Worm (Caenorhabditis elegans) whole organism, young adult: ENCODE measurements around the gene F22E12.3.

Source experiments
- B0035.1 ChIP-seq: sonication (generic microtip); optimal IDR thresholded peaks from 2 replicates; lab custom pipeline; 2016; ENCODE audit warnings: missing genetic modification characterization, mild to moderate bottlenecking, missing compliant biosample characterization, missing genotype, missing genetic modification reagents
- B0261.1 ChIP-seq: sonication (generic microtip); optimal IDR thresholded peaks from 2 replicates; lab custom pipeline; 2016; ENCODE audit warnings: mild to moderate bottlenecking, missing genetic modification characterization, moderate library complexity, missing compliant biosample characterization
- F10E7.11 ChIP-seq: sonication (generic microtip); optimal IDR thresholded peaks from 2 replicates; lab custom pipeline; 2017; ENCODE audit warnings: mild to moderate bottlenecking, missing genetic modification characterization, moderate library complexity, missing compliant biosample characterization
- F22D6.2 ChIP-seq: sonication (generic microtip); optimal IDR thresholded peaks from 2 replicates; lab custom pipeline; 2016; ENCODE audit warnings: mild to moderate bottlenecking, missing genetic modification characterization, missing compliant biosample characterization
- F23B12.7 ChIP-seq: sonication (generic microtip); optimal IDR thresholded peaks from 2 replicates; lab custom pipeline; 2017; ENCODE audit warnings: missing genetic modification characterization, mild to moderate bottlenecking, missing compliant biosample characterization, antibody characterized with exemption, moderate library complexity; ENCODE audit not compliant: insufficient read depth
- F37B4.10 ChIP-seq: fragments of 200-800 bp; sonication (Bioruptor generic); IDR thresholded peaks from 2 replicates; pipeline ENCODE4 v1.3.6; 2022; ENCODE audit warnings: missing genetic modification characterization, missing compliant biosample characterization
- T26A5.8 ChIP-seq: sonication (generic microtip); optimal IDR thresholded peaks from 2 replicates; lab custom pipeline; 2016; ENCODE audit warnings: missing genetic modification characterization, missing compliant biosample characterization
- akir-1 ChIP-seq: fragments of 200-800 bp; sonication (Bioruptor generic); optimal IDR thresholded peaks from 2 replicates; lab custom pipeline; 2018; ENCODE audit warnings: mild to moderate bottlenecking, missing genetic modification characterization, moderate library complexity, missing compliant biosample characterization
- atf-7 ChIP-seq: sonication (generic microtip); optimal IDR thresholded peaks from 2 replicates; lab custom pipeline; 2017; ENCODE audit warnings: mild to moderate bottlenecking, missing genetic modification characterization, missing compliant biosample characterization
- athp-1 ChIP-seq: sonication (generic microtip); optimal IDR thresholded peaks from 2 replicates; lab custom pipeline; 2017; ENCODE audit warnings: mild to moderate bottlenecking, missing genetic modification characterization, missing compliant biosample characterization
- attf-5 ChIP-seq: fragments of 200-800 bp; sonication (Bioruptor generic); optimal IDR thresholded peaks from 2 replicates; lab custom pipeline; 2018; ENCODE audit warnings: mild to moderate bottlenecking, missing genetic modification characterization, missing compliant biosample characterization
- attf-6 ChIP-seq: fragments of 200-800 bp; sonication (Bioruptor generic); IDR thresholded peaks from 2 replicates; pipeline ENCODE4 v1.3.6; 2022; ENCODE audit warnings: missing genetic modification reagents, missing genetic modification characterization, missing compliant biosample characterization
- cebp-2 ChIP-seq: fragments of 200-800 bp; sonication (Bioruptor generic); IDR thresholded peaks from 2 replicates; pipeline ENCODE4 v1.3.6; 2022; ENCODE audit warnings: missing genetic modification characterization, missing compliant biosample characterization
- ceh-27 ChIP-seq: fragments of 200-800 bp; sonication (Bioruptor generic); optimal IDR thresholded peaks from 2 replicates; lab custom pipeline; 2018; ENCODE audit warnings: mild to moderate bottlenecking, missing genetic modification characterization, moderate library complexity, missing compliant biosample characterization
- ceh-40 ChIP-seq: fragments of 200-800 bp; sonication (Bioruptor generic); IDR thresholded peaks from 2 replicates; pipeline ENCODE4 v1.3.6; 2022; ENCODE audit warnings: missing genetic modification characterization, missing compliant biosample characterization
- ceh-79 ChIP-seq: sonication (generic microtip); optimal IDR thresholded peaks from 2 replicates; lab custom pipeline; 2017; ENCODE audit warnings: mild to moderate bottlenecking, missing genetic modification characterization, missing compliant biosample characterization
- chd-7 ChIP-seq: sonication (generic microtip); optimal IDR thresholded peaks from 2 replicates; lab custom pipeline; 2016; ENCODE audit warnings: mild to moderate bottlenecking, missing genetic modification characterization, moderate library complexity, missing compliant biosample characterization
- die-1 ChIP-seq: sonication (generic microtip); optimal IDR thresholded peaks from 2 replicates; lab custom pipeline; 2016; ENCODE audit warnings: missing genotype, mild to moderate bottlenecking, missing genetic modification characterization, missing compliant biosample characterization
- dpff-1 ChIP-seq: sonication (generic microtip); optimal IDR thresholded peaks from 2 replicates; lab custom pipeline; 2017; ENCODE audit warnings: mild to moderate bottlenecking, missing genetic modification characterization, missing compliant biosample characterization
- efl-1 ChIP-seq: fragments of 150-350 bp; optimal IDR thresholded peaks from 2 replicates; lab custom pipeline; 2014; ENCODE audit warnings: missing biosample characterization, missing genetic modification reagents, missing genetic modification characterization
- egl-18 ChIP-seq: fragments of 200-800 bp; sonication (Bioruptor generic); IDR thresholded peaks from 2 replicates; pipeline ENCODE4 v1.3.6; 2022; ENCODE audit warnings: missing genetic modification reagents, missing genetic modification characterization, missing compliant biosample characterization
- ets-4 ChIP-seq: fragments of 200-800 bp; sonication (Bioruptor generic); optimal IDR thresholded peaks from 2 replicates; lab custom pipeline; 2018; ENCODE audit warnings: mild to moderate bottlenecking, missing genetic modification characterization, missing compliant biosample characterization
- gei-17 ChIP-seq: fragments of 200-800 bp; sonication (Bioruptor generic); optimal IDR thresholded peaks from 2 replicates; lab custom pipeline; 2018; ENCODE audit warnings: mild to moderate bottlenecking, missing genetic modification characterization, missing compliant biosample characterization
- him-1 ChIP-seq: sonication (generic microtip); optimal IDR thresholded peaks from 2 replicates; lab custom pipeline; 2016; ENCODE audit warnings: missing genotype, missing genetic modification reagents, missing genetic modification characterization, missing compliant biosample characterization
- hlh-26 ChIP-seq: fragments of 200-800 bp; sonication (Bioruptor generic); conservative IDR thresholded peaks from 2 replicates; pipeline ENCODE4 v1.3.6; 2022; ENCODE audit warnings: missing genetic modification reagents, missing genetic modification characterization, missing compliant biosample characterization
- hmg-1.2 ChIP-seq: fragments of 200-800 bp; sonication (Bioruptor generic); IDR thresholded peaks from 2 replicates; pipeline ENCODE4 v1.3.6; 2022; ENCODE audit warnings: missing genetic modification reagents, missing genetic modification characterization, missing compliant biosample characterization
- hsf-1 ChIP-seq: fragments of 200-800 bp; sonication (Bioruptor generic); IDR thresholded peaks from 2 replicates; pipeline ENCODE4 v1.3.6; 2022; ENCODE audit warnings: missing genetic modification reagents, missing genetic modification characterization, missing compliant biosample characterization
- lag-1 ChIP-seq: fragments of 200-800 bp; sonication (Bioruptor generic); IDR thresholded peaks from 2 replicates; pipeline ENCODE4 v1.3.6; 2022; ENCODE audit warnings: missing genetic modification reagents, missing genetic modification characterization, missing compliant biosample characterization
- let-526 ChIP-seq: fragments of 200-800 bp; sonication (Bioruptor generic); IDR thresholded peaks from 2 replicates; pipeline ENCODE4 v1.3.6; 2022; ENCODE audit warnings: missing genetic modification reagents, missing genetic modification characterization, missing compliant biosample characterization
- mes-4 ChIP-seq: sonication (generic microtip); optimal IDR thresholded peaks from 2 replicates; lab custom pipeline; 2016; ENCODE audit warnings: missing genotype, missing genetic modification characterization, missing compliant biosample characterization
- mxl-1 ChIP-seq: sonication (generic microtip); optimal IDR thresholded peaks from 2 replicates; lab custom pipeline; 2016; ENCODE audit warnings: missing genetic modification characterization, missing compliant biosample characterization
- nfya-2 ChIP-seq: fragments of 200-800 bp; sonication (Bioruptor generic); IDR thresholded peaks from 2 replicates; pipeline ENCODE4 v1.3.6; 2022; ENCODE audit warnings: missing genetic modification reagents, missing genetic modification characterization, missing compliant biosample characterization
- nhr-120 ChIP-seq: fragments of 200-800 bp; sonication (Bioruptor generic); IDR thresholded peaks from 2 replicates; pipeline ENCODE4 v1.3.6; 2022; ENCODE audit warnings: missing genetic modification characterization, missing compliant biosample characterization
- nhr-179 ChIP-seq: sonication (generic microtip); optimal IDR thresholded peaks from 2 replicates; lab custom pipeline; 2016; ENCODE audit warnings: mild to moderate bottlenecking, missing genetic modification characterization, missing compliant biosample characterization
- repo-1 ChIP-seq: sonication (generic microtip); optimal IDR thresholded peaks from 2 replicates; lab custom pipeline; 2017; ENCODE audit warnings: mild to moderate bottlenecking, missing genetic modification characterization, missing compliant biosample characterization
- sdz-38 ChIP-seq: sonication (generic microtip); optimal IDR thresholded peaks from 2 replicates; lab custom pipeline; 2016; ENCODE audit warnings: missing genotype, missing genetic modification characterization, missing compliant biosample characterization
- snpc-4 ChIP-seq, 5 experiments: fragments of 150-350 bp in 1 of 5; sonication (generic microtip) in 4 of 5; optimal IDR thresholded peaks; 2 replicates each; lab custom pipeline; 2014 to 2018; ENCODE audit warnings: missing genetic modification characterization in 5 of 5, missing biosample characterization in 3 of 5, antibody characterized with exemption in 2 of 5, mild to moderate bottlenecking in 2 of 5, missing compliant biosample characterization in 2 of 5, missing genotype in 2 of 5, moderate library complexity in 2 of 5, missing genetic modification reagents in 1 of 5
- somi-1 ChIP-seq: fragments of 200-800 bp; sonication (Bioruptor generic); optimal IDR thresholded peaks from 2 replicates; lab custom pipeline; 2018; ENCODE audit warnings: mild to moderate bottlenecking, missing genetic modification characterization, missing compliant biosample characterization
- zim-3 ChIP-seq: sonication (generic microtip); optimal IDR thresholded peaks from 2 replicates; lab custom pipeline; 2017; ENCODE audit warnings: mild to moderate bottlenecking, missing genetic modification characterization, moderate library complexity, missing compliant biosample characterization
- ztf-22 ChIP-seq: fragments of 200-800 bp; sonication (Bioruptor generic); optimal IDR thresholded peaks from 2 replicates; lab custom pipeline; 2018; ENCODE audit warnings: mild to moderate bottlenecking, missing genetic modification characterization, moderate library complexity, missing compliant biosample characterization
- ztf-25 ChIP-seq: fragments of 200-800 bp; sonication (Bioruptor generic); IDR thresholded peaks from 2 replicates; pipeline ENCODE4 v1.3.6; 2022; ENCODE audit warnings: missing genetic modification reagents, missing genetic modification characterization, missing compliant biosample characterization
- ztf-26 ChIP-seq: sonication (generic microtip); optimal IDR thresholded peaks from 2 replicates; lab custom pipeline; 2017; ENCODE audit warnings: missing genetic modification characterization, missing compliant biosample characterization
- ztf-28 ChIP-seq: fragments of 200-800 bp; sonication (Bioruptor generic); IDR thresholded peaks from 2 replicates; pipeline ENCODE4 v1.3.6; 2022; ENCODE audit warnings: missing genetic modification reagents, missing genetic modification characterization, missing compliant biosample characterization

F22E12.3 gene

DNA sequence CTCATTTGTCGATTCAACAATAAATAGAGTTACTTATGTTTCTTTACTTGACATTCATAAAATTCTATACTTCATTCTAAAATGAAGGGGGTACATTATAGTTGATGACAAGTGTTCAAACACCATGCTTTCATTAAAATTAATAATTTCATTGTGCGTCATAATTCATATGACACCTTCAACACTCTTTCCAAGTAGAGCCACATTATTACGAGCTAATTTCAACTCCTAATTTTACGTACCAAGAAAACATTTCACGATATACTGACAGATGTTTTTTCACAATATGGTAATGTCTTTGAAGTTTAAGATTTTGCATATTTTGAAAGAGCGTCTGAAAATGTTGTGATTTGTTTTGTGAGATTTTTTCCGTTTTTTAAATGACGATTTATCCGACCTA, 2.3 kb upstream of the F22E12.3 start:
- TF ChIP-seq repo-1 (no peak), nhr-179 (no peak), attf-5 (no peak), egl-18 (no peak), nhr-120 (no peak), mxl-1 (no peak), let-526 (GFP tag; lab: Robert Waterston, UW) (no peak), ets-4 (no peak), attf-6 (GFP tag; lab: Robert Waterston, UW) (no peak), efl-1 (no peak), ztf-26 (no peak), die-1 (tag; lab: Kevin White, UChicago) (no peak), ztf-22 (no peak)

DNA sequence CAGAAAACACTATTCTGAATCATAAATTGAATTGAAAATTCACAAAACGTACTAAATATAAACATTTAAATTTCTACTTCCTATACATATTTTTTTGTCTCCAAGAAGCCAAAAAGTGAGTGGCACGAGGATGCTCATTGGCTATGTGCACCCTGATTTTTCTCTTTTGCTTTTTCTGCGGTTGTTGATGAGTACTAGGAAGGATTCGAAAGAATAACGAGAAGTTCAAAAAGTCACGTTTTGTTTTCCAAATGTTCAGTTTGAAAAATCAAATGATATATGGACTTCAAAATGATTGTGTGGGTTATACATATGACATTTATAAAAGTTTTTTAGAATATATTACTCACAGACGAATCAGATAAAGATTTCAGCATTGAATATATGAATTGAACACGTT, 1.6 kb upstream of the F22E12.3 start:
- TF ChIP-seq snpc-4 (GFP tag; optimal IDR thresholded peaks at IDR 0.05; lab: Kevin White, UChicago) (no peak), snpc-4 (tag; optimal IDR thresholded peaks at IDR 0.05; lab: Kevin White, UChicago) (no peak), lag-1 (GFP tag; lab: Robert Waterston, UW) (no peak), ztf-25 (no peak), mxl-1 (no peak), gei-17 (no peak), dpff-1 (tag; lab: Kevin White, UChicago) (no peak), F37B4.10 (no peak), hsf-1 (GFP tag; lab: Robert Waterston, UW) (no peak), B0035.1 (no peak), let-526 (GFP tag; lab: Robert Waterston, UW) (no peak), atf-7 (no peak), die-1 (tag; lab: Kevin White, UChicago) (no peak), B0261.1 (no peak), ceh-79 (tag; lab: Kevin White, UChicago) (no peak), ztf-28 (GFP tag; lab: Robert Waterston, UW) (no peak), attf-6 (GFP tag; lab: Robert Waterston, UW) (no peak), ceh-27 (GFP tag; lab: Kevin White, UChicago) (no peak), repo-1 (no peak)
- TF ChIP-seq, all 124 proteins: peak for 0

DNA sequence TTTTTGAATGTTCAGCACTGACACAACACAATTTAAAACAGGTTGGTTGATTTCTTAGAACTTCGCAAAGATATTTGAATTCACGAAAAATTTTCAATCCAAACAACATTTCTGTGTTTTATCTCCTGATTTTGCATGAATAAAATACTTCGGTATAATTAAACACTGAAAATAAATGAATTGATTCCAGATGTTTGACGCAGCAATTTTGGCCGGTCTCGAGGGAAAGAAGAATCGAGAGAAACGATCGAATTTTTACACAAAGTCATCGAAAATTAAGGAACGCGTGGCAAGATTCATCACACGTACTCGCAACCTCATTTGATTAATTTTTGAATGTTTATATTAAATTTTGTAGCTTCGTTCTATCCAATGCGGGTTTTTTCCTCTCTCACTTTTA, 984 bp upstream of the F22E12.3 start:
- TF ChIP-seq him-1 (tag; lab: Kevin White, UChicago) (no peak), sdz-38 (tag; lab: Kevin White, UChicago) (no peak), nfya-2 (no peak), hmg-1.2 (GFP tag; lab: Robert Waterston, UW) (no peak), F23B12.7 (tag; lab: Kevin White, UChicago) (no peak), chd-7 (tag; lab: Kevin White, UChicago) (no peak), F10E7.11 (tag; lab: Kevin White, UChicago) (no peak)

DNA sequence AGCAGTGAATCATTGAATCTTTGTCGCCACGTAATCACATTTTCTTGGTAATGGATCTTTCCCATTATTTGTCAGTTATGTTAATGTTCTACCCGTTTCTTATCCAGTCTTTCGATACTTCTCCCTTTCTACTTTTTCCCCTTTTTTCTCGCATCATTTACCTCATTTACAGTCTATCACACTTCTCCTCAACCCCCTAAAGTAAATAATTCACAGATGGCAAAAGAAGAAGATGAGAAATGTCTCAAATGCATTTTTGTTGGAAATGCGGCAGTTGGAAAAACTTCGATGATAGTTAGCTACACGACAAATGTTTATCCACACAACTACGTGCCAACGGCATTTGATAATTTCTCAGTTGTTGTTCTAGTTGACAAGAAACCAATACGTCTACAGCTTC, 1.1 kb downstream of the F22E12.3 start, which contains the start of gene chw-1:
TSS of gene chw-1 (plus strand) at position 217 of the 400 bp plus-strand sequence.
- TF ChIP-seq F22D6.2 (tag; lab: Kevin White, UChicago) (no peak), hlh-26 (GFP tag; lab: Robert Waterston, UW) (no peak), ztf-28 (GFP tag; lab: Robert Waterston, UW) (no peak), zim-3 (tag; lab: Kevin White, UChicago) (no peak), mxl-1 (no peak), athp-1 (tag; lab: Kevin White, UChicago) (no peak), sdz-38 (tag; lab: Kevin White, UChicago) (no peak), somi-1 (GFP tag; lab: Kevin White, UChicago) (no peak), akir-1 (GFP tag; lab: Kevin White, UChicago) (no peak), mes-4 (tag; lab: Kevin White, UChicago) (no peak), ceh-40 (GFP tag; lab: Robert Waterston, UW) (no peak), cebp-2 (GFP tag; lab: Robert Waterston, UW) (no peak), hsf-1 (GFP tag; lab: Robert Waterston, UW) (no peak), T26A5.8 (tag; lab: Kevin White, UChicago) (no peak), ceh-27 (GFP tag; lab: Kevin White, UChicago) (no peak)
